Fruit fly (Drosophila melanogaster): ENCODE data around the gene Polr2B.
A peak's percentile ranks its signal among the peaks of the same experiment; 100 is the strongest.

Gene Polr2B

dm6 chr3R:14088887-14089567 lies 36.6 kb upstream of the Polr2B start, which contains the start of gene Npc2b (continued):
- TF ChIP-seq CkIIα-i1 (GFP tag; IDR thresholded peaks at IDR 0.05) (no peak), tap (tag; optimal IDR thresholded peaks at IDR 0.05) (peak; percentile 30), unpg (GFP tag; optimal IDR thresholded peaks at IDR 0.05) (peak; percentile 58), Side (GFP tag; optimal IDR thresholded peaks at IDR 0.05) (peak; percentile 33), Atf6 (GFP tag; IDR thresholded peaks at IDR 0.05) (peak; percentile 39; the same call in 1 of the 2 replicates), CG10366 (GFP tag; IDR thresholded peaks at IDR 0.05) (peak; percentile 65), shn (GFP tag; optimal IDR thresholded peaks at IDR 0.05) (peak; percentile 49), CHES-1-like (GFP tag; optimal IDR thresholded peaks at IDR 0.05) (peak; percentile 38), CG31388 (GFP tag; optimal IDR thresholded peaks at IDR 0.05) (peak; percentile 18), E2f2 (GFP tag; IDR thresholded peaks at IDR 0.05) (peak; percentile 39), CG4730 (GFP tag; IDR thresholded peaks at IDR 0.05) (peak; percentile 5; the same call in 1 of the 2 replicates), CG7786 (GFP tag; optimal IDR thresholded peaks at IDR 0.05) (peak; percentile 11), row (GFP tag; IDR thresholded peaks at IDR 0.05) (peak; percentile 49), dpn (GFP tag; optimal IDR thresholded peaks at IDR 0.05) (peak; percentile 54 to 76), esg (GFP tag; conservative IDR thresholded peaks at IDR 0.05) (0 out of 2 replicates have a peak, but pooled peaks have one; percentile 7), CG18599 (GFP tag; optimal IDR thresholded peaks at IDR 0.05) (peak; percentile 34), Neu2 (GFP tag; optimal IDR thresholded peaks at IDR 0.05; ENCODE audit: borderline replicate concordance) (no peak), fu2 (GFP tag; optimal IDR thresholded peaks at IDR 0.05) (peak; percentile 53), Dbx (GFP tag; IDR thresholded peaks at IDR 0.05) (peak; percentile 81), Antp (GFP tag; optimal IDR thresholded peaks at IDR 0.05) (peak; percentile 33), Mad (GFP tag; optimal IDR thresholded peaks at IDR 0.05) (peak; percentile 57), lab (GFP tag; optimal IDR thresholded peaks at IDR 0.05) (peak; percentile 68), CG4617 (GFP tag; optimal IDR thresholded peaks at IDR 0.05; ENCODE audit: borderline replicate concordance) (peak; percentile 43), lmd (GFP tag; IDR thresholded peaks at IDR 0.05) (peak; percentile 40; the same call in 1 of the 2 replicates), Pdp1 (GFP tag; optimal IDR thresholded peaks at IDR 0.05) (peak; percentile 54 to 86), ranshi (GFP tag; IDR thresholded peaks at IDR 0.05) (0 out of 2 replicates have a peak, but pooled peaks have one; percentile 16), Dref (GFP tag; IDR thresholded peaks at IDR 0.05) (no peak), peb (GFP tag; IDR thresholded peaks at IDR 0.05) (no peak; the same call in 1 of the 2 replicates), Ets65A (GFP tag) (peak; percentile 94), ATbp (GFP tag; optimal IDR thresholded peaks at IDR 0.05) (peak; percentile 50), Ets97D (GFP tag; optimal IDR thresholded peaks at IDR 0.05) (peak; percentile 49), sens (GFP tag) (peak; percentile 92), oc (tag; optimal IDR thresholded peaks at IDR 0.05) (no peak), CG8924 (tag; optimal IDR thresholded peaks at IDR 0.05) (peak; percentile 19), btn (GFP tag; optimal IDR thresholded peaks at IDR 0.05) (peak; percentile 38), Trl (optimal IDR thresholded peaks at IDR 0.05) (no peak), Trl (GFP tag; optimal IDR thresholded peaks at IDR 0.05) (peak; percentile 66), Xrp1 (GFP tag; IDR thresholded peaks at IDR 0.05) (peak; percentile 52), CG6854 (GFP tag; optimal IDR thresholded peaks at IDR 0.05) (no peak), CG5180 (GFP tag; optimal IDR thresholded peaks at IDR 0.05) (no peak), schlank (tag; optimal IDR thresholded peaks at IDR 0.05) (no peak), Fer3 (tag; optimal IDR thresholded peaks at IDR 0.05) (peak; percentile 55), CG3838 (GFP tag; optimal IDR thresholded peaks at IDR 0.05) (peak; percentile 17), Ptx1 (GFP tag; IDR thresholded peaks at IDR 0.05) (peak; percentile 44; the same call in 1 of the 2 replicates), hbn (GFP tag; IDR thresholded peaks at IDR 0.05; ENCODE audit: partially characterized antibody) (no peak), D19A (tag; optimal IDR thresholded peaks at IDR 0.05) (peak; percentile 49), CG2120 (GFP tag; optimal IDR thresholded peaks at IDR 0.05) (peak; percentile 74), MTF-1 (GFP tag; optimal IDR thresholded peaks at IDR 0.05; ENCODE audit: borderline replicate concordance) (peak; percentile 54), Max (GFP tag; optimal IDR thresholded peaks at IDR 0.05) (peak; percentile 69), Sin3A (optimal IDR thresholded peaks at IDR 0.05) (no peak), slbo (GFP tag; IDR thresholded peaks at IDR 0.05) (peak; percentile 81)

Measured in whole organism, embryonic.